Worm (Caenorhabditis elegans): ENCODE results near the gene R11H6.4.

Gene R11H6.4

DNA sequence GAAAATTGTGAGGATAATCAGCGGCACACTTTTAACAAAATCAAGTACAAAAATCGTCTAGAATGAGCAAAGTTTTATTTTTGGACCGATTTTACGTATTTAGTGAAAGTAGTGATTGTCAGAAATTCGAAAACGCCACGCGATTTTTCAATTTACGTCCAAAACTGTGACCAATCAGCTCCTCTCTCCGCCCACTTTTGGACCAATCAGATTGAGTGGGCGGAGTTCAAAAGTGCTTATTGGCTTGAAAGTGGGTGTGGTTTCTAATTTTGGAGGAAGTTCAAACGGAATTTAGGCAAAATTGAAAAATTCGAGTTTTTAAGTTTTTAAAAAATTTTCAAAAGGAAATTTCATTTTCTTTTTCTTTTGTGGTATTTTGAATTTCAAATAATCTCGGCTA lies 4.7 kb downstream of the R11H6.4 start:
- no peak for TF ChIP-seq him-1 (tag; optimal IDR thresholded peaks at IDR 0.05)
- no peak for TF ChIP-seq dao-5 (tag; optimal IDR thresholded peaks at IDR 0.05)
- no peak for TF ChIP-seq W03F9.2 (tag; optimal IDR thresholded peaks at IDR 0.05)

- TF ChIP-seq him-1 (tag; optimal IDR thresholded peaks at IDR 0.05) (no peak), W03F9.2 (tag; optimal IDR thresholded peaks at IDR 0.05) (no peak), dao-5 (tag; optimal IDR thresholded peaks at IDR 0.05) (no peak)
Observed at ce11 chrV:14615671-14616070, 5.9 kb downstream of the R11H6.4 start.

- no peak for TF ChIP-seq dao-5 (tag; optimal IDR thresholded peaks at IDR 0.05)
Observed at ce11 chrV:14617711-14618110, 8.0 kb downstream of the R11H6.4 start.

- TF ChIP-seq him-1 (tag; optimal IDR thresholded peaks at IDR 0.05) (no peak), dao-5 (tag; optimal IDR thresholded peaks at IDR 0.05) (no peak), W03F9.2 (tag; optimal IDR thresholded peaks at IDR 0.05) (no peak)
Observed at ce11 chrV:14620311-14620710, 10.6 kb downstream of the R11H6.4 start.

- TF ChIP-seq him-1 (tag; optimal IDR thresholded peaks at IDR 0.05) (no peak), dao-5 (tag; optimal IDR thresholded peaks at IDR 0.05) (no peak), W03F9.2 (tag; optimal IDR thresholded peaks at IDR 0.05) (no peak)
Observed at ce11 chrV:14620835-14621234, 11.1 kb downstream of the R11H6.4 start, which contains the start of gene hot-1. Gene hot-1, plus strand, starts transcription at chrV:14621135.

ce11 chrV:14625662-14626061 lies 15.9 kb downstream of the R11H6.4 start:
- TF ChIP-seq W03F9.2 (tag; optimal IDR thresholded peaks at IDR 0.05) (no peak), dao-5 (tag; optimal IDR thresholded peaks at IDR 0.05) (no peak), him-1 (tag; optimal IDR thresholded peaks at IDR 0.05) (no peak)

DNA sequence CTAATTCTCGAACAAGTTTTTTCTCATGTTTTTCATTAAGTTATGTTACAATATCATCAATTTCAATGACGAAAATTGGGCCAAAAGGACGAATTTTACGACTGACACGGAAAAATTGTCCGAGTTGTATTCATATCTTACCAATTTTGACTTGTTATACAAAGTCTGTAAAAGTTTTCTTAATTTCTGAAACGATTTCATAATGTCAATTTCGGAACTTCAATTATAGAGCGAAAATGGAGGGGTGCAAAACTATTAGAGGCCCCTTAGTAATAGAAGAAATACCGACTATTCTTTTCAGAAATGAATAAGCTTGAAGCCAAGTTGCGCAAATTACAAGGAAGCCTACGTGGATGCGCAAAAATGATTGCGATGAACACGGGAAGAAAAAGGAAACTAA lies 21.8 kb downstream of the R11H6.4 start, which contains the start of gene F43D2.3:
TSS of gene F43D2.3 (plus strand) at position 301 of the 400 bp plus-strand sequence.
- TF ChIP-seq him-1 (tag; optimal IDR thresholded peaks at IDR 0.05) (no peak), dao-5 (tag; optimal IDR thresholded peaks at IDR 0.05) (no peak), W03F9.2 (tag; optimal IDR thresholded peaks at IDR 0.05) (no peak)

DNA sequence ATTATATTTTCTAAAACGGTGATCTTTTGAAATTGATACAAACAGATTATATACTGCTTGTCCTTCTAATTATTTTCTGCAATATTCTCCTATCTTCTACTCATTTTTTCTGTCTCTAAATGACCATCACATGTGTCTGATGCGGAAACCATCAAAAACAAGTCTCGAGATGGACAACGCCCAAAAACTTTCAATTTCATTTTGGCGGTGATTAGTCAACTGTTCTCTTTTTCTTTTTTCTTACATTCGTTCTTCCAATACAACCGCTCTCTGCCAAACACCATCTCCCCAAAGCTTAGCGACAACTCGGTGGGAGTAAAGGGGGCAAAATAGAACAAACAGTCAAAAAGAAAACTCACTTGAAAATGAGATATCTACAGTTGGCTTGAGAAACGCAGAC lies 23.6 kb downstream of the R11H6.4 start:
- TF ChIP-seq W03F9.2 (tag; optimal IDR thresholded peaks at IDR 0.05): no peak
- TF ChIP-seq him-1 (tag; optimal IDR thresholded peaks at IDR 0.05): no peak
- no peak for TF ChIP-seq dao-5 (tag; optimal IDR thresholded peaks at IDR 0.05)

DNA sequence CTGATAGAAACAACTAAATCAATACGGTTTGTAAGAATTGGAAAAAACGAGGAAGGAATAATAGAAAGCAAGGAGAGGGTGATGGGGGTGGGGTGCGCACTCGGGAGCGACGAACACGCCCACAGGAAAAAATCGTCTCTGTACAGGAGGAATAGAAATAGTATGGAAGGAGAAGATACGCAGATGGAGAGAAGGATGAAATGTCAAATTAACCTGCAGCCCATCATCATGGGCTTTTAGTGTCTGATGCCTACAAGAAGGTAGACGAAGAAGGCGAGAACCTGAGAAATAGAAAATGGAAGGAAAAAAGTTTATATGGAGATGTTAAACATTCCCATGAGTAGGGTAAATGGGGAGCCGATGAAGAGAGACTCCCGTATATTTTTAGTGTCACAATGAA lies 25.4 kb downstream of the R11H6.4 start, which contains the start of gene F43D2.6:
TSS of gene F43D2.6 (minus strand) at position 62 of the 400 bp plus-strand sequence.
- no peak for TF ChIP-seq him-1 (tag; optimal IDR thresholded peaks at IDR 0.05)
- no peak for TF ChIP-seq dao-5 (tag; optimal IDR thresholded peaks at IDR 0.05)
- no peak for TF ChIP-seq W03F9.2 (tag; optimal IDR thresholded peaks at IDR 0.05)

DNA sequence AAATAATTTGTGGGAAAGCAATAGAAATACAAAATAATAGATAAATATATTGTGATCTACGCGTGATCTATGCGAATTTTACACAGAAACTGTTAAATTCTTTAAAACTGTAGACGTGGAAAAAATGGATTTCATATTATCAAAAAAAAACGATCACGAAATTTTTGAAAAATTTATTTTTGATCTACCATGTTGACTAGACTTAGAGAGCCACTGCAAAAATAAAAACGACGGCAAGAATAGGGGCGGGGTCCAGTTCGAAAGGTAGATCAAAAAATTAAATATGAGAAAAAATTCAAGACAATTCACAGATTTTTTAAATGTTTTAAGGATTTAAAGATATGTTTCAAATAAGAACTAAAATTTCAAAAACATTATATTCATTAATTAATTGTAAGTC lies 28.3 kb downstream of the R11H6.4 start:
- TF ChIP-seq W03F9.2 (tag; optimal IDR thresholded peaks at IDR 0.05) (no peak), dao-5 (tag; optimal IDR thresholded peaks at IDR 0.05) (no peak), him-1 (tag; optimal IDR thresholded peaks at IDR 0.05) (no peak)

DNA sequence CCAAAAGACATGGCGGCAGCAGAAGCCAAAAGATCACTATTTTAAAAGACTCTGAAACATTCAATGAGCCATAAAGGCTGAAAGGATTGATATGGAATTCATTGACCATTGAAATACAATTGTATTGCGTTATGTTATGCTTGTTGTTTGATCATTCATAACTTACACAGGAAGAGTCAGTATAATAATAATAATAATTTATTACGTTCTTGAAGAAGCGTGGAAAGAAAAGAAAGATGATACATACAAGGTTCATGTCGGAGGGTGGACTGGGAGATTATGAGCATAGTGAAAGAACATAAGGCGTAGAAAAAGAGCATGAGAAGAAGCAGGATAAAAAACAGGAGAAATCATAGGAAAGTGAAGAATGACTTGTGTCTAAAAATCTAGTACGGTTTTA lies 30.3 kb downstream of the R11H6.4 start, which contains the start of gene F43D2.7:
TSS of gene F43D2.7 (minus strand) at position 101 of the 400 bp plus-strand sequence.
- TF ChIP-seq dao-5 (tag; optimal IDR thresholded peaks at IDR 0.05) (no peak), him-1 (tag; optimal IDR thresholded peaks at IDR 0.05) (no peak), W03F9.2 (tag; optimal IDR thresholded peaks at IDR 0.05) (no peak)

DNA sequence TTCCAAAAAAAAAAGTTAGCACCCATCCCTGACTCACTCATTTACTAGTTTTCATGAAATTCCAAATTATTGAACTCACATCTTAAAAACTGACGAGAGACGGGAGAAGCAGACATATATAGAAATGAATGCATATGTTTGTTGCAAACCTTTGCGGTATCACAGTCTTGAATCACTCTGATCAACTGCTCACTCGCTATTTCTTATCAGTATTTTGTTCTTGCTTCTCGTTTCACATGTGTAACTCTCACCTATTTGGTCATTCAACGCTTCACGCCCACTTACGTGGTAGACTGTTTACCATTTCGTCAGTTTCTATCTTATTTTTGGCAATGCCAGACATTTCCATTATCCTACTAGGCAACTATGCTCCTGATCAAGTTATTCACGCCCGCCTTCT lies 31.0 kb downstream of the R11H6.4 start, which contains the start of gene C54G10.1:
TSS of gene C54G10.1 (plus strand) at position 333 of the 400 bp plus-strand sequence.
- no peak for TF ChIP-seq dao-5 (tag; optimal IDR thresholded peaks at IDR 0.05)
- no peak for TF ChIP-seq him-1 (tag; optimal IDR thresholded peaks at IDR 0.05)
- TF ChIP-seq W03F9.2 (tag; optimal IDR thresholded peaks at IDR 0.05): no peak

DNA sequence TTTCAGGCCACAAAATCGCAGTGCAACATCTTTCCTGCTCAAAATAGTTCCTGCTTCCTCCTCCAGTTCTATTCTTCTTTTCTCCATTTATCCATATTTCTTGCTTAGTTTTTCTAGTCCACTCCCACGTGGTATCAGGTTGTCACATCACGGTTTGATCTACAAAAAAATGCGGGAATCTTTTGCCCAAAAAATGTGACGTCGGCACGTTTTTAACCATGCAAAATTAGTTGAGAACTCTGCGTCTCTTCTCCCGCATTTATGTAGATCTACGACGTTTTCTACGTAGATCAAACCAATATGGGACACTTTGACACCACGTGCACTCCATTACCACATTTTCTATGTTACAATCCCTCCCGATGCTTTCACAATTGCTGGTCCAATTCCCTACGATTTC lies 32.3 kb downstream of the R11H6.4 start:
- TF ChIP-seq W03F9.2 (tag; optimal IDR thresholded peaks at IDR 0.05): no peak
- TF ChIP-seq dao-5 (tag; optimal IDR thresholded peaks at IDR 0.05): no peak
- no peak for TF ChIP-seq him-1 (tag; optimal IDR thresholded peaks at IDR 0.05)

DNA sequence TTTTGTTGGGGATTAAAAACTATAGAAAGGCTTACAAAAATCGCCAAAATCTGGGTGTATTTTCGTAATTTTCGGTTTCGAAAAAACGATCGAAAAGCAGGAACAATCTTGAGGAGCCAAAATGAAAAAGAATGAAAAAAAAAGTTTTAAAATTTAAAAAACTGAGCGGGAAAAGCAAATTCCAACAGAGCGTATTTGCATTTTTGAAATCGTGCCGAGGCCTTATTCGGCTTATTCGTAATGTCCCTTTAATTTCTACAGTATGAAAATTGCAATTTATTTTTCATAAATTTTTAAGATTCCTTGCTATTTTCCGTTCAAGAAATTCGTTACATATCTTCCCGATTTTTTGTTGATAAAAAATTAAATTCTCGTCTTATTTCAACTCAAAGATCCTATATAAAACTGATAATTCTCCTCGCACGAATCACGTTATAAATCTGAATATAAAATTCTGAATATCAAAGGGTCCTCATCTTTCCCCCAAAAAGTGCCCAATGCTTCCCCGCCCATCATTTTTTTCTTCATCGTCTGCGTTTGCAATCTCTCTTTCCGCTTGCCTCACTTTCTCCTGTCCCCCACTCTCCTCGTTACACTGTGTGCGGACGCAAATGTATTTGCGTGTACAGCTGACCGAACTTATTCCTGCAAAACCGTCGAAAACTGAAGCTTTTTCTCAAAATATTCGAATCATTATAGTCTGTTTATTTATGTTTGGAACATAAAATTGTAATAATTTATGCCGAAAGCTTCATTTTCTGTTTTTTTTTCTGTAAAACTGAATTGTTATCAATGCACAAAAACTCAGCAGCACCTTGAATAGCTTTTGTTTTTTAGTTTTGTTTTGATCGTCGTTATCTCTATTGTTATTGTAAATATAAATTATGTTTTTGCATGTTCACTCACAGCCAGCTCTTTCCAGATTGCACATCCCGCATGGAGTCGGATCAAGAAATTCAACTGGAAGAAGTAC lies 36.4 kb downstream of the R11H6.4 start, which contains the start of the genes rfc-1 and pmp-3:
TSS of gene rfc-1 (minus strand) at position 163 of the 973 bp plus-strand sequence.
TSS of gene pmp-3 (plus strand) at position 923 of the 973 bp plus-strand sequence.
- TF ChIP-seq him-1 (tag; optimal IDR thresholded peaks at IDR 0.05) (no peak), W03F9.2 (tag; optimal IDR thresholded peaks at IDR 0.05) (peak; percentile 62)

Measured in whole organism, L4/young adult.